Worm (Caenorhabditis elegans): ENCODE measurements around the gene spe-17.

Gene spe-17

ce11 chrIV:12034776-12035175 is 21.6 kb downstream of the spe-17 start:
- TF ChIP-seq M03D4.4 (tag; optimal IDR thresholded peaks at IDR 0.05) = no peak
- no peak for TF ChIP-seq ham-2 (GFP tag; optimal IDR thresholded peaks at IDR 0.05)
- no peak for TF ChIP-seq pha-4 (tag; optimal IDR thresholded peaks at IDR 0.05)
- no peak for TF ChIP-seq nhr-12 (tag; optimal IDR thresholded peaks at IDR 0.05)
- TF ChIP-seq ces-1 (GFP tag; optimal IDR thresholded peaks at IDR 0.05) = no peak
- no peak for TF ChIP-seq elt-1 (tag; optimal IDR thresholded peaks at IDR 0.05; ENCODE audit: borderline replicate concordance, insufficient read depth)
- TF ChIP-seq lin-13 (tag; optimal IDR thresholded peaks at IDR 0.05) = no peak
- TF ChIP-seq nhr-237 (tag; optimal IDR thresholded peaks at IDR 0.05) = no peak
- TF ChIP-seq bed-3 (GFP tag; optimal IDR thresholded peaks at IDR 0.05) = no peak
- no peak for TF ChIP-seq lin-32 (GFP tag; optimal IDR thresholded peaks at IDR 0.05)
- TF ChIP-seq zip-8 (tag; optimal IDR thresholded peaks at IDR 0.05) = no peak
- no peak for TF ChIP-seq mab-5 (tag; optimal IDR thresholded peaks at IDR 0.05)
- no peak for TF ChIP-seq ceh-83 (GFP tag; optimal IDR thresholded peaks at IDR 0.05)
- TF ChIP-seq tbx-8 (GFP tag; optimal IDR thresholded peaks at IDR 0.05) = no peak
- TF ChIP-seq blmp-1 (tag; optimal IDR thresholded peaks at IDR 0.05) = no peak

- TF ChIP-seq lin-13 (tag; optimal IDR thresholded peaks at IDR 0.05) = no peak
- no peak for TF ChIP-seq elt-3 (tag; optimal IDR thresholded peaks at IDR 0.05)
- TF ChIP-seq unc-120 (tag; optimal IDR thresholded peaks at IDR 0.05; ENCODE audit: poor library complexity, severe bottlenecking) = no peak
- no peak for TF ChIP-seq mls-2 (tag; optimal IDR thresholded peaks at IDR 0.05)
- TF ChIP-seq nhr-12 (tag; optimal IDR thresholded peaks at IDR 0.05) = no peak
- no peak for TF ChIP-seq unc-39 (tag; optimal IDR thresholded peaks at IDR 0.05)
- TF ChIP-seq zip-8 (tag; optimal IDR thresholded peaks at IDR 0.05) = no peak
- TF ChIP-seq bed-3 (GFP tag; optimal IDR thresholded peaks at IDR 0.05) = no peak
- no peak for TF ChIP-seq M03D4.4 (tag; optimal IDR thresholded peaks at IDR 0.05)
- no peak for TF ChIP-seq nhr-28 (tag; optimal IDR thresholded peaks at IDR 0.05)
- TF ChIP-seq elt-1 (tag; optimal IDR thresholded peaks at IDR 0.05; ENCODE audit: borderline replicate concordance, insufficient read depth) = no peak
- no peak for TF ChIP-seq tbx-8 (GFP tag; optimal IDR thresholded peaks at IDR 0.05)
- TF ChIP-seq ceh-43 (GFP tag; optimal IDR thresholded peaks at IDR 0.05) = no peak
- no peak for TF ChIP-seq nhr-76 (tag; optimal IDR thresholded peaks at IDR 0.05)
- no peak for TF ChIP-seq drap-1 (GFP tag; optimal IDR thresholded peaks at IDR 0.05)
- no peak for TF ChIP-seq nhr-237 (tag; optimal IDR thresholded peaks at IDR 0.05)
- TF ChIP-seq ceh-39 (tag; optimal IDR thresholded peaks at IDR 0.05) = no peak
- TF ChIP-seq cnd-1 (tag; optimal IDR thresholded peaks at IDR 0.05) = no peak
Measured at ce11 chrIV:12035422-12035821, 22.2 kb downstream of the spe-17 start.

ce11 chrIV:12036924-12037323 is 23.7 kb downstream of the spe-17 start:
- TF ChIP-seq drap-1 (GFP tag; optimal IDR thresholded peaks at IDR 0.05) = no peak
- TF ChIP-seq lin-13 (tag; optimal IDR thresholded peaks at IDR 0.05) = no peak
- no peak for TF ChIP-seq ztf-11 (tag; optimal IDR thresholded peaks at IDR 0.05)
- TF ChIP-seq mep-1 (tag; optimal IDR thresholded peaks at IDR 0.05) = no peak
- no peak for TF ChIP-seq zip-8 (tag; optimal IDR thresholded peaks at IDR 0.05)
- TF ChIP-seq pha-4 (tag; optimal IDR thresholded peaks at IDR 0.05) = no peak

- TF ChIP-seq unc-39 (tag; optimal IDR thresholded peaks at IDR 0.05) = no peak
- TF ChIP-seq ces-1 (GFP tag; optimal IDR thresholded peaks at IDR 0.05) = no peak
- no peak for TF ChIP-seq mep-1 (tag; optimal IDR thresholded peaks at IDR 0.05)
- TF ChIP-seq elt-3 (tag; optimal IDR thresholded peaks at IDR 0.05) = no peak
- no peak for TF ChIP-seq ceh-43 (GFP tag; optimal IDR thresholded peaks at IDR 0.05)
- no peak for TF ChIP-seq unc-120 (tag; optimal IDR thresholded peaks at IDR 0.05; ENCODE audit: poor library complexity, severe bottlenecking)
Measured at ce11 chrIV:12040431-12040830, 27.2 kb downstream of the spe-17 start.

ce11 chrIV:12043054-12043453 is 29.8 kb downstream of the spe-17 start:
- TF ChIP-seq elt-1 (tag; optimal IDR thresholded peaks at IDR 0.05; ENCODE audit: borderline replicate concordance, insufficient read depth) (no peak), mls-2 (tag; optimal IDR thresholded peaks at IDR 0.05) (no peak)

- TF ChIP-seq nhr-12 (tag; optimal IDR thresholded peaks at IDR 0.05) (no peak), sem-2 (GFP tag; optimal IDR thresholded peaks at IDR 0.05) (no peak), tbx-8 (GFP tag; optimal IDR thresholded peaks at IDR 0.05) (no peak), cnd-1 (tag; optimal IDR thresholded peaks at IDR 0.05) (no peak), hlh-1 (tag; optimal IDR thresholded peaks at IDR 0.05) (no peak), ces-1 (GFP tag; optimal IDR thresholded peaks at IDR 0.05) (no peak), zip-8 (tag; optimal IDR thresholded peaks at IDR 0.05) (peak; percentile 84), ztf-11 (tag; optimal IDR thresholded peaks at IDR 0.05) (no peak), nhr-237 (tag; optimal IDR thresholded peaks at IDR 0.05) (no peak), ham-2 (GFP tag; optimal IDR thresholded peaks at IDR 0.05) (no peak), flh-1 (GFP tag; optimal IDR thresholded peaks at IDR 0.05) (no peak), elt-1 (tag; optimal IDR thresholded peaks at IDR 0.05; ENCODE audit: borderline replicate concordance, insufficient read depth) (peak; percentile 42), nhr-2 (tag; optimal IDR thresholded peaks at IDR 0.05) (no peak), M03D4.4 (tag; optimal IDR thresholded peaks at IDR 0.05) (no peak), nhr-76 (tag; optimal IDR thresholded peaks at IDR 0.05) (no peak)
Measured at ce11 chrIV:12044844-12045738, 31.9 kb downstream of the spe-17 start.
